Worm (Caenorhabditis elegans): ENCODE results near the gene C07H4.1.

- TF ChIP-seq W03F9.2 (tag; optimal IDR thresholded peaks at IDR 0.05) (peak; percentile 42), dao-5 (tag; optimal IDR thresholded peaks at IDR 0.05) (no peak)
Observed at ce11 chrII:9094247-9094790, 835 bp upstream of the C07H4.1 start.

Data from whole organism, L4/young adult.